Fruit fly (Drosophila melanogaster) whole organism, embryonic: ENCODE results near the gene dysf.

Source experiments
- BtbVII ChIP-seq: fragments of 200-800 bp; sonication (Bioruptor generic); optimal IDR thresholded peaks from 3 replicates; lab custom pipeline; 2017; ENCODE audit warnings: missing biosample characterization, mild to moderate bottlenecking, missing genetic modification characterization
- CG1233 ChIP-seq: fragments of 200-800 bp; sonication (Bioruptor generic); optimal IDR thresholded peaks from 4 replicates; lab custom pipeline; 2018; ENCODE audit warnings: missing biosample characterization, mild to moderate bottlenecking, missing genetic modification characterization
- CG13424 ChIP-seq: fragments of 200-800 bp; sonication (Bioruptor generic); optimal IDR thresholded peaks from 2 replicates; lab custom pipeline; 2019; ENCODE audit warnings: missing biosample characterization, mild to moderate bottlenecking, missing genetic modification characterization, moderate library complexity
- CG15514 ChIP-seq: fragments of 200-800 bp; sonication (Bioruptor generic); optimal IDR thresholded peaks from 3 replicates; lab custom pipeline; 2017; ENCODE audit warnings: missing biosample characterization, missing genetic modification characterization, mild to moderate bottlenecking, moderate library complexity, missing genetic modification reagents
- CG1647 ChIP-seq: fragments of 200-800 bp; sonication (Bioruptor generic); optimal IDR thresholded peaks from 3 replicates; lab custom pipeline; 2016; ENCODE audit warnings: missing biosample characterization, missing genetic modification characterization
- CG17385 ChIP-seq: fragments of 200-800 bp; sonication (Bioruptor generic); optimal IDR thresholded peaks from 3 replicates; lab custom pipeline; 2018; ENCODE audit warnings: missing biosample characterization, mild to moderate bottlenecking, missing genetic modification characterization
- CG18599 ChIP-seq: fragments of 200-800 bp; sonication (Bioruptor generic); optimal IDR thresholded peaks from 3 replicates; lab custom pipeline; 2017; ENCODE audit warnings: missing biosample characterization, missing genetic modification characterization, mild to moderate bottlenecking, moderate library complexity, missing genetic modification reagents
- CG18619 ChIP-seq: fragments of 200-800 bp; sonication (Bioruptor generic); optimal IDR thresholded peaks from 3 replicates; lab custom pipeline; 2017; ENCODE audit warnings: missing biosample characterization, mild to moderate bottlenecking, missing genetic modification characterization
- CG18764 ChIP-seq: fragments of 200-800 bp; sonication (Bioruptor generic); optimal IDR thresholded peaks from 3 replicates; lab custom pipeline; 2016; ENCODE audit warnings: missing biosample characterization, missing genetic modification characterization
- CG2678 ChIP-seq: fragments of 200-800 bp; sonication (Bioruptor generic); optimal IDR thresholded peaks from 3 replicates; lab custom pipeline; 2019; ENCODE audit warnings: missing biosample characterization, mild to moderate bottlenecking, missing genetic modification characterization, moderate library complexity
- CG2712 ChIP-seq: fragments of 200-800 bp; optimal IDR thresholded peaks from 3 replicates; lab custom pipeline; 2019; ENCODE audit warnings: missing biosample characterization, mild to moderate bottlenecking, missing genetic modification characterization, moderate library complexity
- CG30403 ChIP-seq: fragments of 200-800 bp; sonication (Bioruptor generic); optimal IDR thresholded peaks from 3 replicates; lab custom pipeline; 2016; ENCODE audit warnings: missing biosample characterization, missing genetic modification characterization
- CG30431 ChIP-seq: fragments of 200-800 bp; sonication (Bioruptor generic); optimal IDR thresholded peaks from 2 replicates; lab custom pipeline; 2017; ENCODE audit warnings: missing biosample characterization, missing genetic modification characterization
- CG34422 ChIP-seq: fragments of 200-800 bp; sonication (Bioruptor generic); IDR thresholded peaks from 3 replicates; pipeline ENCODE4 v1.3.6; 2022; ENCODE audit warnings: missing biosample characterization, missing genetic modification characterization
- CG6683 ChIP-seq: fragments of 200-800 bp; sonication (Bioruptor generic); optimal IDR thresholded peaks from 2 replicates; lab custom pipeline; 2017; ENCODE audit warnings: missing biosample characterization, mild to moderate bottlenecking, missing genetic modification characterization, missing genetic modification reagents
- CG7786 ChIP-seq: fragments of 200-800 bp; sonication (Bioruptor generic); optimal IDR thresholded peaks from 2 replicates; lab custom pipeline; 2016; ENCODE audit warnings: missing biosample characterization, missing genetic modification characterization
- CG9727 ChIP-seq: fragments of 200-800 bp; sonication (Bioruptor generic); optimal IDR thresholded peaks from 3 replicates; lab custom pipeline; 2017; ENCODE audit warnings: missing biosample characterization, mild to moderate bottlenecking, missing genetic modification characterization
- CG9797 ChIP-seq: fragments of 200-800 bp; sonication (Bioruptor generic); optimal IDR thresholded peaks from 3 replicates; lab custom pipeline; 2018; ENCODE audit warnings: missing biosample characterization, mild to moderate bottlenecking, missing genetic modification characterization
- D19A ChIP-seq: fragments of 200-800 bp; optimal IDR thresholded peaks from 3 replicates; lab custom pipeline; 2019; ENCODE audit warnings: missing biosample characterization, mild to moderate bottlenecking, missing genetic modification characterization, moderate library complexity
- Deaf1 ChIP-seq: fragments of 200-800 bp; optimal IDR thresholded peaks from 3 replicates; lab custom pipeline; 2019; ENCODE audit warnings: missing biosample characterization, mild to moderate bottlenecking, missing genetic modification characterization, moderate library complexity
- Dek ChIP-seq: fragments of 200-800 bp; sonication (Bioruptor generic); optimal IDR thresholded peaks from 3 replicates; lab custom pipeline; 2019; ENCODE audit warnings: missing biosample characterization, mild to moderate bottlenecking, missing genetic modification characterization, moderate library complexity
- Dip3 ChIP-seq: fragments of 200-800 bp; sonication (Bioruptor generic); optimal IDR thresholded peaks from 3 replicates; lab custom pipeline; 2016; ENCODE audit warnings: missing biosample characterization, missing genetic modification characterization
- Fer3 ChIP-seq: fragments of 200-800 bp; sonication (Bioruptor generic); optimal IDR thresholded peaks from 2 replicates; lab custom pipeline; 2018; ENCODE audit warnings: missing biosample characterization, mild to moderate bottlenecking, missing genetic modification characterization, moderate library complexity
- HmgD ChIP-seq: fragments of 200-800 bp; sonication (Bioruptor generic); optimal IDR thresholded peaks from 3 replicates; lab custom pipeline; 2016; ENCODE audit warnings: missing biosample characterization, missing genetic modification characterization
- Hr3 ChIP-seq: fragments of 200-800 bp; sonication (Bioruptor generic); optimal IDR thresholded peaks from 3 replicates; lab custom pipeline; 2016; ENCODE audit warnings: missing biosample characterization, missing genetic modification characterization
- Med ChIP-seq: fragments of 200-800 bp; sonication (Bioruptor generic); peaks from one replicate; lab custom pipeline; 2016; ENCODE audit warnings: missing biosample characterization, missing genetic modification characterization, mild to moderate bottlenecking, inconsistent platforms, moderate library complexity
- Scr ChIP-seq: fragments of 200-800 bp; sonication (Bioruptor generic); IDR thresholded peaks from 2 replicates; pipeline ENCODE4 v1.3.6; 2022; ENCODE audit warnings: missing biosample characterization, missing genetic modification characterization; ENCODE audit not compliant: partially characterized antibody
- Xbp1 ChIP-seq: fragments of 200-800 bp; sonication (Bioruptor generic); optimal IDR thresholded peaks from 3 replicates; lab custom pipeline; 2016; ENCODE audit warnings: missing biosample characterization, mild to moderate bottlenecking, missing genetic modification characterization
- Xrp1 ChIP-seq: fragments of 200-800 bp; sonication (Bioruptor generic); IDR thresholded peaks from 2 replicates; pipeline ENCODE4 v1.3.6; 2022; ENCODE audit warnings: missing biosample characterization, missing genetic modification characterization
- bcd ChIP-seq: fragments of 200-800 bp; sonication (Bioruptor generic); optimal IDR thresholded peaks from 2 replicates; lab custom pipeline; 2017; ENCODE audit warnings: missing biosample characterization, mild to moderate bottlenecking, missing genetic modification characterization
- bowl ChIP-seq: fragments of 200-800 bp; sonication (Bioruptor generic); IDR thresholded peaks from 2 replicates; pipeline ENCODE4 v1.3.6; 2022; ENCODE audit warnings: missing biosample characterization, missing genetic modification characterization
- cwo ChIP-seq: fragments of 200-800 bp; sonication (Bioruptor generic); optimal IDR thresholded peaks from 3 replicates; lab custom pipeline; 2017; ENCODE audit warnings: missing biosample characterization, missing genetic modification characterization, mild to moderate bottlenecking, moderate library complexity, missing genetic modification reagents
- dm ChIP-seq: fragments of 200-800 bp; sonication (Bioruptor generic); optimal IDR thresholded peaks from 3 replicates; lab custom pipeline; 2016; ENCODE audit warnings: missing biosample characterization, missing genetic modification characterization
- dmrt99B ChIP-seq: fragments of 200-800 bp; sonication (Bioruptor generic); optimal IDR thresholded peaks from 2 replicates; lab custom pipeline; 2018; ENCODE audit warnings: missing biosample characterization, mild to moderate bottlenecking, missing genetic modification characterization, moderate library complexity
- dysf ChIP-seq: fragments of 200-800 bp; sonication (Bioruptor generic); IDR thresholded peaks from 3 replicates; pipeline ENCODE4 v1.3.6; 2022; ENCODE audit warnings: missing biosample characterization, missing genetic modification characterization
- emc ChIP-seq: fragments of 200-800 bp; sonication (Bioruptor generic); optimal IDR thresholded peaks from 2 replicates; lab custom pipeline; 2016; ENCODE audit warnings: missing biosample characterization, missing genetic modification characterization
- gro ChIP-seq: fragments of 200-800 bp; sonication (Bioruptor generic); optimal IDR thresholded peaks from 2 replicates; lab custom pipeline; 2016; ENCODE audit warnings: missing biosample characterization, missing genetic modification characterization
- klu ChIP-seq: fragments of 200-800 bp; sonication (Bioruptor generic); IDR thresholded peaks from 2 replicates; pipeline ENCODE4 v1.3.6; 2022; ENCODE audit warnings: missing biosample characterization, missing genetic modification characterization
- lola ChIP-seq, 3 experiments: fragments of >200 bp in 2 of 3; fragments of 200-800 bp in 1 of 3; sonication (Bioruptor generic) in 1 of 3; optimal IDR thresholded peaks; 2 replicates each; lab custom pipeline; 2017 to 2019; ENCODE audit warnings: missing biosample characterization in 3 of 3, missing genetic modification characterization in 3 of 3, mild to moderate bottlenecking in 1 of 3, moderate library complexity in 1 of 3
- mam ChIP-seq: fragments of 200-800 bp; sonication (Bioruptor generic); optimal IDR thresholded peaks from 3 replicates; lab custom pipeline; 2016; ENCODE audit warnings: missing biosample characterization, missing genetic modification characterization
- pho ChIP-seq: fragments of 200-800 bp; sonication (Bioruptor generic); optimal IDR thresholded peaks from 2 replicates; lab custom pipeline; 2016; ENCODE audit warnings: missing biosample characterization, missing genetic modification characterization
- prd ChIP-seq, 3 experiments: fragments of >200 bp in 2 of 3; fragments of 200-800 bp in 1 of 3; sonication (Bioruptor generic) in 1 of 3; optimal IDR thresholded peaks in 2 of 3; IDR thresholded peaks in 1 of 3; 2 replicates in 2 of 3; 3 replicates in 1 of 3; pipeline versions ENCODE4 v1.3.6 to Lab custom; 2017 to 2022; ENCODE audit warnings: missing biosample characterization in 1 of 3, missing genetic modification characterization in 1 of 3
- row ChIP-seq: fragments of 200-800 bp; sonication (Bioruptor generic); IDR thresholded peaks from 3 replicates; pipeline ENCODE4 v1.3.6; 2022; ENCODE audit warnings: missing biosample characterization, missing genetic modification characterization
- schlank ChIP-seq: fragments of 200-800 bp; sonication (Bioruptor generic); optimal IDR thresholded peaks from 2 replicates; lab custom pipeline; 2018; ENCODE audit warnings: missing biosample characterization, mild to moderate bottlenecking, missing genetic modification characterization
- scrt ChIP-seq: fragments of 200-800 bp; sonication (Bioruptor generic); optimal IDR thresholded peaks from 2 replicates; lab custom pipeline; 2018; ENCODE audit warnings: missing biosample characterization, mild to moderate bottlenecking, missing genetic modification characterization, moderate library complexity
- tap ChIP-seq: fragments of 200-800 bp; optimal IDR thresholded peaks from 3 replicates; lab custom pipeline; 2019; ENCODE audit warnings: missing biosample characterization, mild to moderate bottlenecking, missing genetic modification characterization, moderate library complexity
- vfl ChIP-seq: fragments of 200-800 bp; sonication (Bioruptor generic); optimal IDR thresholded peaks from 2 replicates; lab custom pipeline; 2016; ENCODE audit warnings: missing biosample characterization, missing genetic modification characterization
- wdn ChIP-seq: fragments of 200-800 bp; sonication (Bioruptor generic); IDR thresholded peaks from 2 replicates; pipeline ENCODE4 v1.3.6; 2022; ENCODE audit warnings: missing biosample characterization, missing genetic modification characterization
- wek ChIP-seq: fragments of 200-800 bp; sonication (Bioruptor generic); optimal IDR thresholded peaks from 3 replicates; lab custom pipeline; 2018; ENCODE audit warnings: missing biosample characterization, mild to moderate bottlenecking, missing genetic modification characterization, moderate library complexity
- zfh2 ChIP-seq: fragments of 200-800 bp; sonication (Bioruptor generic); optimal IDR thresholded peaks from 2 replicates; lab custom pipeline; 2016; ENCODE audit warnings: missing biosample characterization, missing genetic modification characterization

The dysf gene

DNA sequence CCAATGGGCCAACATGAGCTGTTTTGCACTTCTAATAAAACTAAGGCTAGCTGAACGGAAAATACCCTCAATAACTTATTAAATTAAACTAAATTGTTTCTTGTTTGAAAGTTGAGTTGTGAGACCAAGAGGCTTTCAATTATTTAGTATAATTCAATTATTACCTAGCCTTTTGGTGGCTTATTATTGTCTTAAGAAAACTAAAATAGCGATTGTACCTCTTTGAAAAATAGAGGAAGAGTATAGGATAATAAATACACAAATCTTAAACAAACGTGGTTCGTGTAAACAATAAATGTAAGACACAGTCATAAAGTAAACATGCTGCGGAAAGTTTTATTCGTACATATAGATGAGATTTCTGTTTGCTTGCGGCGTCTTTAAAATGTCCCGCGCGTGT, 22.6 kb upstream of the dysf start (continued):
- TF ChIP-seq Dek (peak; percentile 53), CG6683 (no peak), mam (GFP tag; lab: Kevin White, UChicago) (peak; percentile 38), CG1647 (GFP tag; lab: Kevin White, UChicago) (peak; percentile 17), CG30431 (GFP tag; lab: Kevin White, UChicago) (no peak), Dip3 (peak; percentile 66), CG2678 (tag; lab: Kevin White, UChicago) (peak; percentile 69), CG30403 (peak; percentile 23), emc (GFP tag; lab: Kevin White, UChicago) (no peak), dmrt99B (tag; lab: Kevin White, UChicago) (peak; percentile 5), dysf (GFP tag; lab: Robert Waterston, UW) (peak; percentile 82; the same call in 2 of the 3 replicates), scrt (GFP tag; lab: Kevin White, UChicago) (peak; percentile 30), D19A (peak; percentile 63), Scr (GFP tag; lab: Robert Waterston, UW) (no peak), CG18619 (GFP tag; lab: Kevin White, UChicago) (peak; percentile 11), CG17385 (GFP tag; lab: Kevin White, UChicago) (peak; percentile 26), cwo (GFP tag; lab: Kevin White, UChicago) (peak; percentile 57), CG7786 (GFP tag; lab: Kevin White, UChicago) (peak; percentile 29), wdn (GFP tag; lab: Robert Waterston, UW) (peak; percentile 52; the same call in 1 of the 2 replicates), schlank (peak; percentile 66), prd (optimal IDR thresholded peaks at IDR 0.05; lab: Kevin White, UChicago) (no peak), prd (GFP tag; IDR thresholded peaks at IDR 0.05; lab: Robert Waterston, UW) (peak; percentile 21; the same call in 1 of the 3 replicates), CG9797 (GFP tag; lab: Kevin White, UChicago) (no peak), klu (0 out of 2 replicates have a peak, but pooled peaks have one; percentile 28), dm (GFP tag; lab: Kevin White, UChicago) (peak; percentile 21), Xbp1 (no peak), CG18764 (GFP tag; lab: Kevin White, UChicago) (no peak), lola (GFP tag; optimal IDR thresholded peaks at IDR 0.05; lab: Kevin White, UChicago) (no peak), HmgD (GFP tag; lab: Kevin White, UChicago) (no peak), Hr3 (GFP tag; lab: Kevin White, UChicago) (peak; percentile 17), Fer3 (tag; lab: Kevin White, UChicago) (peak; percentile 48), CG2712 (tag; lab: Kevin White, UChicago) (peak; percentile 3), wek (no peak), Deaf1 (no peak), CG18599 (GFP tag; lab: Kevin White, UChicago) (peak; percentile 74), CG15514 (GFP tag; lab: Kevin White, UChicago) (peak; percentile 55), CG1233 (GFP tag; lab: Kevin White, UChicago) (peak; percentile 34), zfh2 (peak; percentile 47), CG34422 (GFP tag; lab: Robert Waterston, UW) (no peak), CG13424 (peak; percentile 26), vfl (peak; percentile 5), gro (GFP tag; lab: Kevin White, UChicago) (peak; percentile 61), BtbVII (peak; percentile 8), pho (GFP tag; lab: Kevin White, UChicago) (peak; percentile 54), Med (GFP tag; lab: Kevin White, UChicago) (peak; percentile 81), bcd (peak; percentile 53), tap (tag; lab: Kevin White, UChicago) (peak; percentile 19), row (peak; percentile 62), CG9727 (GFP tag; lab: Kevin White, UChicago) (peak; percentile 62), Xrp1 (GFP tag; lab: Robert Waterston, UW) (no peak), bowl (GFP tag; lab: Robert Waterston, UW) (no peak)
